Worm (Caenorhabditis elegans) whole organism, young adult: ENCODE data around the gene srw-130.
A peak's percentile ranks its signal among the peaks of the same experiment; 100 is the strongest.

Experiments used
- B0336.3 ChIP-seq: fragments of 200-800 bp; sonication (Bioruptor generic); IDR thresholded peaks from 2 replicates; pipeline ENCODE4 v1.3.6; 2022; ENCODE audit warnings: missing genetic modification characterization, missing compliant biosample characterization
- C17E4.6 ChIP-seq: fragments of 200-800 bp; sonication (Bioruptor generic); IDR thresholded peaks from 2 replicates; pipeline ENCODE4 v1.3.6; 2022; ENCODE audit warnings: missing genetic modification reagents, missing genetic modification characterization, missing compliant biosample characterization
- K12H6.12 ChIP-seq: fragments of 200-800 bp; sonication (Bioruptor generic); optimal IDR thresholded peaks from 2 replicates; lab custom pipeline; 2018; ENCODE audit warnings: mild to moderate bottlenecking, missing genetic modification characterization, missing compliant biosample characterization
- Y56A3A.18 ChIP-seq: fragments of 200-800 bp; sonication (Bioruptor generic); IDR thresholded peaks from 2 replicates; pipeline ENCODE4 v1.3.6; 2022; ENCODE audit warnings: missing genetic modification reagents, missing genetic modification characterization, missing compliant biosample characterization
- akir-1 ChIP-seq: fragments of 200-800 bp; sonication (Bioruptor generic); optimal IDR thresholded peaks from 2 replicates; lab custom pipeline; 2018; ENCODE audit warnings: mild to moderate bottlenecking, missing genetic modification characterization, moderate library complexity, missing compliant biosample characterization
- ama-1 ChIP-seq, 3 experiments: fragments of 150-350 bp in 1 of 3; sonication (generic microtip) in 2 of 3; optimal IDR thresholded peaks; 2 replicates each; lab custom pipeline; 2014 to 2018; ENCODE audit warnings: missing biosample characterization in 2 of 3, missing genetic modification characterization in 2 of 3, missing genetic modification reagents in 2 of 3
- atf-7 ChIP-seq: sonication (generic microtip); optimal IDR thresholded peaks from 2 replicates; lab custom pipeline; 2017; ENCODE audit warnings: mild to moderate bottlenecking, missing genetic modification characterization, missing compliant biosample characterization
- attf-5 ChIP-seq: fragments of 200-800 bp; sonication (Bioruptor generic); optimal IDR thresholded peaks from 2 replicates; lab custom pipeline; 2018; ENCODE audit warnings: mild to moderate bottlenecking, missing genetic modification characterization, missing compliant biosample characterization
- attf-6 ChIP-seq: fragments of 200-800 bp; sonication (Bioruptor generic); IDR thresholded peaks from 2 replicates; pipeline ENCODE4 v1.3.6; 2022; ENCODE audit warnings: missing genetic modification reagents, missing genetic modification characterization, missing compliant biosample characterization
- cebp-1 ChIP-seq, 2 experiments: fragments of 200-800 bp in 1 of 2; sonication (Bioruptor generic) in 1 of 2; sonication (generic microtip) in 1 of 2; IDR thresholded peaks in 1 of 2; optimal IDR thresholded peaks in 1 of 2; 2 replicates each; pipeline versions ENCODE4 v1.3.6 to Lab custom; 2017 to 2022; ENCODE audit warnings: missing compliant biosample characterization in 2 of 2, missing genetic modification characterization in 2 of 2, mild to moderate bottlenecking in 1 of 2, missing genetic modification reagents in 1 of 2, moderate library complexity in 1 of 2
- ceh-27 ChIP-seq: fragments of 200-800 bp; sonication (Bioruptor generic); optimal IDR thresholded peaks from 2 replicates; lab custom pipeline; 2018; ENCODE audit warnings: mild to moderate bottlenecking, missing genetic modification characterization, moderate library complexity, missing compliant biosample characterization
- chd-7 ChIP-seq: sonication (generic microtip); optimal IDR thresholded peaks from 2 replicates; lab custom pipeline; 2016; ENCODE audit warnings: mild to moderate bottlenecking, missing genetic modification characterization, moderate library complexity, missing compliant biosample characterization
- dpff-1 ChIP-seq: sonication (generic microtip); optimal IDR thresholded peaks from 2 replicates; lab custom pipeline; 2017; ENCODE audit warnings: mild to moderate bottlenecking, missing genetic modification characterization, missing compliant biosample characterization
- dpl-1 ChIP-seq: fragments of 150-350 bp; optimal IDR thresholded peaks from 2 replicates; lab custom pipeline; 2014; ENCODE audit warnings: missing biosample characterization, missing genetic modification reagents, missing genetic modification characterization
- egl-18 ChIP-seq: fragments of 200-800 bp; sonication (Bioruptor generic); IDR thresholded peaks from 2 replicates; pipeline ENCODE4 v1.3.6; 2022; ENCODE audit warnings: missing genetic modification reagents, missing genetic modification characterization, missing compliant biosample characterization
- hmg-1.2 ChIP-seq: fragments of 200-800 bp; sonication (Bioruptor generic); IDR thresholded peaks from 2 replicates; pipeline ENCODE4 v1.3.6; 2022; ENCODE audit warnings: missing genetic modification reagents, missing genetic modification characterization, missing compliant biosample characterization
- hmg-20 ChIP-seq: fragments of 200-800 bp; sonication (Bioruptor generic); IDR thresholded peaks from 2 replicates; pipeline ENCODE4 v1.3.6; 2022; ENCODE audit warnings: missing genetic modification reagents, missing genetic modification characterization, missing compliant biosample characterization
- hrde-1 ChIP-seq: sonication (generic microtip); optimal IDR thresholded peaks from 2 replicates; lab custom pipeline; 2016; ENCODE audit warnings: missing genetic modification characterization, mild to moderate bottlenecking, missing compliant biosample characterization, moderate library complexity, missing genotype, missing genetic modification reagents, borderline replicate concordance
- lin-26 ChIP-seq: fragments of 200-800 bp; sonication (Bioruptor generic); IDR thresholded peaks from 2 replicates; pipeline ENCODE4 v1.3.6; 2022; ENCODE audit warnings: missing genetic modification reagents, missing genetic modification characterization, missing compliant biosample characterization
- lin-54 ChIP-seq: fragments of 200-800 bp; sonication (Bioruptor generic); optimal IDR thresholded peaks from 2 replicates; lab custom pipeline; 2018; ENCODE audit warnings: mild to moderate bottlenecking, missing genetic modification characterization, missing compliant biosample characterization
- lsy-27 ChIP-seq: sonication (generic microtip); optimal IDR thresholded peaks from 2 replicates; lab custom pipeline; 2017; ENCODE audit warnings: missing genetic modification characterization, mild to moderate bottlenecking, missing compliant biosample characterization, antibody characterized with exemption, missing genotype, borderline replicate concordance; ENCODE audit not compliant: insufficient read depth
- madf-3 ChIP-seq: fragments of 200-800 bp; sonication (Bioruptor generic); IDR thresholded peaks from 2 replicates; pipeline ENCODE4 v1.3.6; 2022; ENCODE audit warnings: missing genetic modification reagents, missing genetic modification characterization, missing compliant biosample characterization
- madf-8 ChIP-seq: fragments of 200-800 bp; sonication (Bioruptor generic); conservative IDR thresholded peaks from 2 replicates; pipeline ENCODE4 v1.3.6; 2022; ENCODE audit warnings: missing genetic modification reagents, missing genetic modification characterization, missing compliant biosample characterization
- mel-28 ChIP-seq: sonication (generic microtip); optimal IDR thresholded peaks from 2 replicates; lab custom pipeline; 2016; ENCODE audit warnings: borderline replicate concordance, mild to moderate bottlenecking, missing genetic modification characterization, missing compliant biosample characterization
- mxl-1 ChIP-seq: sonication (generic microtip); optimal IDR thresholded peaks from 2 replicates; lab custom pipeline; 2016; ENCODE audit warnings: missing genetic modification characterization, missing compliant biosample characterization
- nhr-80 ChIP-seq: sonication (generic microtip); optimal IDR thresholded peaks from 2 replicates; lab custom pipeline; 2016; ENCODE audit warnings: missing genetic modification characterization, missing compliant biosample characterization
- pbrm-1 ChIP-seq: fragments of 200-800 bp; sonication (Bioruptor generic); IDR thresholded peaks from 2 replicates; pipeline ENCODE4 v1.3.6; 2022; ENCODE audit warnings: missing genetic modification reagents, missing genetic modification characterization, missing compliant biosample characterization
- rcor-1 ChIP-seq: fragments of 200-800 bp; sonication (Bioruptor generic); IDR thresholded peaks from 2 replicates; pipeline ENCODE4 v1.3.6; 2022; ENCODE audit warnings: missing genetic modification reagents, missing genetic modification characterization, missing compliant biosample characterization
- rec-8 ChIP-seq, 2 experiments: sonication (generic microtip); optimal IDR thresholded peaks; 2 replicates each; lab custom pipeline; 2016; ENCODE audit warnings: mild to moderate bottlenecking in 2 of 2, missing genetic modification characterization in 2 of 2, missing genetic modification reagents in 2 of 2, missing genotype in 2 of 2, missing biosample characterization in 1 of 2, missing compliant biosample characterization in 1 of 2, moderate library complexity in 1 of 2
- repo-1 ChIP-seq: sonication (generic microtip); optimal IDR thresholded peaks from 2 replicates; lab custom pipeline; 2017; ENCODE audit warnings: mild to moderate bottlenecking, missing genetic modification characterization, missing compliant biosample characterization
- rpc-1 ChIP-seq, 2 experiments: fragments of 150-350 bp in 1 of 2; sonication (generic microtip) in 1 of 2; optimal IDR thresholded peaks; 2 replicates each; lab custom pipeline; 2014 to 2018; ENCODE audit warnings: missing biosample characterization in 1 of 2, missing genetic modification characterization in 1 of 2, missing genetic modification reagents in 1 of 2, missing genotype in 1 of 2
- snpc-1.3 ChIP-seq: sonication (generic microtip); optimal IDR thresholded peaks from 2 replicates; lab custom pipeline; 2017; ENCODE audit warnings: missing genetic modification characterization, mild to moderate bottlenecking, missing compliant biosample characterization, antibody characterized with exemption, moderate library complexity, missing genotype, missing genetic modification reagents; ENCODE audit not compliant: insufficient read depth
- snpc-4 ChIP-seq, 5 experiments: fragments of 150-350 bp in 1 of 5; sonication (generic microtip) in 4 of 5; optimal IDR thresholded peaks; 2 replicates each; lab custom pipeline; 2014 to 2018; ENCODE audit warnings: missing genetic modification characterization in 5 of 5, missing biosample characterization in 3 of 5, antibody characterized with exemption in 2 of 5, mild to moderate bottlenecking in 2 of 5, missing compliant biosample characterization in 2 of 5, missing genotype in 2 of 5, moderate library complexity in 2 of 5, missing genetic modification reagents in 1 of 5
- somi-1 ChIP-seq: fragments of 200-800 bp; sonication (Bioruptor generic); optimal IDR thresholded peaks from 2 replicates; lab custom pipeline; 2018; ENCODE audit warnings: mild to moderate bottlenecking, missing genetic modification characterization, missing compliant biosample characterization
- tbp1 ChIP-seq: fragments of 200-800 bp; sonication (Bioruptor generic); optimal IDR thresholded peaks from 2 replicates; lab custom pipeline; 2018; ENCODE audit warnings: mild to moderate bottlenecking, missing genetic modification characterization, missing compliant biosample characterization
- tlf-1 ChIP-seq: fragments of 200-800 bp; sonication (Bioruptor generic); optimal IDR thresholded peaks from 2 replicates; lab custom pipeline; 2018; ENCODE audit warnings: mild to moderate bottlenecking, missing genetic modification characterization, missing compliant biosample characterization
- zfh-2 ChIP-seq: fragments of 200-800 bp; sonication (Bioruptor generic); conservative IDR thresholded peaks from 2 replicates; pipeline ENCODE4 v1.3.6; 2022; ENCODE audit warnings: missing genetic modification reagents, missing genetic modification characterization, missing compliant biosample characterization
- zim-3 ChIP-seq: sonication (generic microtip); optimal IDR thresholded peaks from 2 replicates; lab custom pipeline; 2017; ENCODE audit warnings: mild to moderate bottlenecking, missing genetic modification characterization, moderate library complexity, missing compliant biosample characterization
- ztf-26 ChIP-seq: sonication (generic microtip); optimal IDR thresholded peaks from 2 replicates; lab custom pipeline; 2017; ENCODE audit warnings: missing genetic modification characterization, missing compliant biosample characterization

Gene srw-130

ce11 chrV:3581034-3581433 lies 32.3 kb upstream of the srw-130 start:
- TF ChIP-seq chd-7 (tag; lab: Kevin White, UChicago) (no peak), attf-5 (GFP tag; lab: Kevin White, UChicago) (peak; percentile 2)

DNA sequence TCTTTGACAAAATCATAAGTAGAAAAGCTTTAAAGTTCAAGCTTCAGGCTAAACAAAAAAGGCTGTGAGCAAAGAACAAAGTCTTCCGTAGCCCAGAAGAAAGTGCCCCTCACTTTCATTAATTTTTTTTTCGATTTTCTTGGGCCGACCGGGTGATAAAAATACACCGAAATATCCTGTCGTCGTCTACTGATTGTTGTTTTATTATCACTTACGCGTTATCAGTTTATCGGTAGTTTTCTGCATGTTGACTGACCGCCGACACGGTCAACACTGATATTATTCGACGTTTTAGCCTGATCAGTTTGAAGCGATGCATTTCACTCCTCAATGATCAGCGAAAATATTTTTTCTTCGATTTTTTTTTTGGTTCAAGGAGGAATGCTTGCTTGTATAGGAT lies 31.7 kb upstream of the srw-130 start:
- TF ChIP-seq tlf-1 (GFP tag; lab: Kevin White, UChicago) (no peak), madf-3 (GFP tag; lab: Robert Waterston, UW) (0 out of 2 replicates have a peak, but pooled peaks have one; percentile 9), Y56A3A.18 (GFP tag; lab: Robert Waterston, UW) (peak; percentile 23; the same call in 1 of the 2 replicates)
- TF ChIP-seq, all 124 proteins: peak for 2

- TF ChIP-seq pbrm-1 (no peak), ztf-26 (no peak), ama-1 (optimal IDR thresholded peaks at IDR 0.05; lab: Kevin White, UChicago) (peak; percentile 49), ama-1 (GFP tag; optimal IDR thresholded peaks at IDR 0.05; lab: Kevin White, UChicago) (no peak), somi-1 (GFP tag; lab: Kevin White, UChicago) (peak; percentile 31), hmg-1.2 (GFP tag; lab: Robert Waterston, UW) (peak; percentile 51), lin-54 (GFP tag; lab: Kevin White, UChicago) (peak; percentile 11), attf-5 (GFP tag; lab: Kevin White, UChicago) (peak; percentile 70), rec-8 (tag; optimal IDR thresholded peaks at IDR 0.05; lab: Kevin White, UChicago) (no peak), nhr-80 (tag; lab: Kevin White, UChicago) (peak; percentile 58), rcor-1 (GFP tag; lab: Robert Waterston, UW) (peak; percentile 24; the same call in 1 of the 2 replicates), tbp1 (GFP tag; lab: Kevin White, UChicago) (no peak), atf-7 (tag; lab: Kevin White, UChicago) (peak; percentile 12), snpc-4 (GFP tag; optimal IDR thresholded peaks at IDR 0.05; lab: Kevin White, UChicago) (no peak), snpc-4 (tag; optimal IDR thresholded peaks at IDR 0.05; lab: Kevin White, UChicago) (peak in 1 of 4 experiments; percentile 5), cebp-1 (GFP tag; IDR thresholded peaks at IDR 0.05; lab: Robert Waterston, UW) (no peak), cebp-1 (tag; optimal IDR thresholded peaks at IDR 0.05; lab: Kevin White, UChicago) (peak; percentile 45)
These were observed 31.1 kb upstream of the srw-130 start for ce11 chrV:3579795-3580194.

DNA sequence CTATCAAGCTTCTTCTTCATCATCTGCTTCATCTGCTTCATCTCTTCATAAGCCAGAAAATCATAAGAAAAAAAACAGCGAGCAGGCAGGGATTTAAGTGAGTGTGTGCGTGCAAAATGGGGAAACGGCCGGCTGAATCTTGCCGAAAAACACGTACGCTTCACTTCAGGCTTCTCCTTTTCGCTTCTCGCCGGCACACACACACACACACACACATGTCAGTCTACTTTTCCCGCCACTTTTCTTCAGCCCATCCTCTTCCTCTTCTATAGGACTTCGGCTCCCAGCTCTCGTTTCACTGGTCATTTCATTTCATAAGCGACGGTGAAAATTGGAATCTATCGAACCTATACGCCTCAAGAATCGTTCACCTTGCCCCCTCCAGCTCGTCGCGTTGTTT lies 30.6 kb upstream of the srw-130 start:
- TF ChIP-seq C17E4.6 (GFP tag; lab: Robert Waterston, UW) (no peak), dpl-1 (GFP tag; lab: Kevin White, UChicago) (no peak), repo-1 (no peak), dpff-1 (tag; lab: Kevin White, UChicago) (no peak), mel-28 (tag; lab: Kevin White, UChicago) (no peak), zfh-2 (GFP tag; lab: Robert Waterston, UW) (peak; percentile 50; the same call in 1 of the 2 replicates), attf-6 (GFP tag; lab: Robert Waterston, UW) (no peak), lin-26 (GFP tag; lab: Robert Waterston, UW) (0 out of 2 replicates have a peak, but pooled peaks have one; percentile 12), zim-3 (tag; lab: Kevin White, UChicago) (no peak), Y56A3A.18 (GFP tag; lab: Robert Waterston, UW) (no peak)

DNA sequence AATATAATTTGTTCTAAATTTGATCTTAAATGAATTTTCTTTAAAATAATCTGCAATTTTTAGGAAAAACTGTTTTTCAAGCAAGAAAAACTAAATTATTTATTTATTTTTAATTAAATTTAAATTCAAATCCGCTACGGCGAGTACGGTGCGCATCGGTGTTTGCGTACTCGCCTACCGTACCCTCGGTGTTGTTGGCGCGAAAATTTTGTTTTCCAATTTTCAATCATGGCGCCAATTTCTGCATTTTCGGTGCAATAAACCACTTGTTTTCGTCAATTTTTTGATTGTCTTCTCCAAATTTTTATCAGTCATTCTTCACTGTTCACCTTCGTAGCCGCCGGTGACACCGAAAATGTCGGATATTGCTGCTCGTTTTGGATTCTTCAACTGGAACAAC lies 30.1 kb upstream of the srw-130 start, which contains the start of gene pygl-1:
pygl-1 (plus strand) TSS at position 211 of the 400 bp plus-strand sequence.
- TF ChIP-seq tbp1 (GFP tag; lab: Kevin White, UChicago) (peak; percentile 59), hrde-1 (tag; lab: Kevin White, UChicago) (peak; percentile 71), egl-18 (GFP tag; lab: Robert Waterston, UW) (no peak), mxl-1 (tag; lab: Kevin White, UChicago) (no peak), B0336.3 (GFP tag; lab: Robert Waterston, UW) (peak; percentile 84), K12H6.12 (tag; lab: Kevin White, UChicago) (no peak), lsy-27 (tag; lab: Kevin White, UChicago) (no peak), rpc-1 (optimal IDR thresholded peaks at IDR 0.05; lab: Kevin White, UChicago) (no peak), rpc-1 (tag; optimal IDR thresholded peaks at IDR 0.05; lab: Kevin White, UChicago) (no peak), akir-1 (no peak), madf-8 (GFP tag; lab: Robert Waterston, UW) (peak; percentile 97), snpc-1.3 (tag; lab: Kevin White, UChicago) (peak; percentile 92), ceh-27 (GFP tag; lab: Kevin White, UChicago) (no peak), nhr-80 (tag; lab: Kevin White, UChicago) (no peak), hmg-20 (GFP tag; lab: Robert Waterston, UW) (no peak)
